Worm (Caenorhabditis elegans): ENCODE measurements around the gene C47D12.5.

ce11 chrII:11657079-11657478 lies 28.0 kb downstream of the C47D12.5 start, which contains the start of gene nep-1:
- TF ChIP-seq unc-55 (GFP tag; optimal IDR thresholded peaks at IDR 0.05) (no peak), nhr-11 (tag; optimal IDR thresholded peaks at IDR 0.05) (no peak), nfya-1 (tag; optimal IDR thresholded peaks at IDR 0.05) (no peak), hlh-30 (tag; optimal IDR thresholded peaks at IDR 0.05; ENCODE audit: insufficient read depth) (no peak), ets-4 (tag; optimal IDR thresholded peaks at IDR 0.05) (no peak), tbx-2 (tag; optimal IDR thresholded peaks at IDR 0.05) (no peak), sox-4 (tag; optimal IDR thresholded peaks at IDR 0.05) (no peak), fkh-10 (GFP tag; optimal IDR thresholded peaks at IDR 0.05) (no peak)

Measured in whole organism, late embryonic.